Fruit fly (Drosophila melanogaster) whole organism, adult: ENCODE measurements around the gene CG42780.

Source experiments
- CG11617 ChIP-seq: fragments of 200-800 bp; sonication (Bioruptor generic); optimal IDR thresholded peaks from 2 replicates; lab custom pipeline; 2017; ENCODE audit warnings: mild to moderate bottlenecking, missing biosample characterization, missing genetic modification reagents, missing genetic modification characterization
- CG12768 ChIP-seq: fragments of 200-800 bp; sonication (Bioruptor generic); optimal IDR thresholded peaks from 2 replicates; lab custom pipeline; 2017; ENCODE audit warnings: missing biosample characterization, missing genetic modification characterization, mild to moderate bottlenecking, moderate library complexity, missing genetic modification reagents
- CG14711 ChIP-seq: fragments of 200-800 bp; sonication (Bioruptor generic); optimal IDR thresholded peaks from 2 replicates; lab custom pipeline; 2018; ENCODE audit warnings: missing biosample characterization, mild to moderate bottlenecking, missing genetic modification characterization, moderate library complexity
- CG1620 ChIP-seq: fragments of 200-800 bp; sonication (Bioruptor generic); optimal IDR thresholded peaks from 2 replicates; lab custom pipeline; 2016; ENCODE audit warnings: missing biosample characterization, missing genetic modification characterization
- CG33017 ChIP-seq: fragments of 200-800 bp; sonication (Bioruptor generic); optimal IDR thresholded peaks from 2 replicates; lab custom pipeline; 2018; ENCODE audit warnings: missing biosample characterization, mild to moderate bottlenecking, missing genetic modification characterization, moderate library complexity
- CG5204 ChIP-seq: fragments of 200-800 bp; sonication (Bioruptor generic); optimal IDR thresholded peaks from 2 replicates; lab custom pipeline; 2016; ENCODE audit warnings: missing biosample characterization, missing genetic modification characterization
- CG7045 ChIP-seq: fragments of 200-800 bp; sonication (Bioruptor generic); optimal IDR thresholded peaks from 2 replicates; lab custom pipeline; 2017; ENCODE audit warnings: missing biosample characterization, mild to moderate bottlenecking, missing genetic modification characterization
- CG7101 ChIP-seq: fragments of 200-800 bp; sonication (Bioruptor generic); optimal IDR thresholded peaks from 2 replicates; lab custom pipeline; 2018; ENCODE audit warnings: missing biosample characterization, mild to moderate bottlenecking, missing genetic modification characterization, moderate library complexity
- Clk ChIP-seq: fragments of 200-800 bp; sonication (Bioruptor generic); optimal IDR thresholded peaks from 2 replicates; lab custom pipeline; 2017; ENCODE audit warnings: missing biosample characterization, missing genetic modification characterization
- Crg-1 ChIP-seq: fragments of 200-800 bp; sonication (Bioruptor generic); optimal IDR thresholded peaks from 2 replicates; lab custom pipeline; 2016; ENCODE audit warnings: missing biosample characterization, missing genetic modification characterization
- Hr96 ChIP-seq: fragments of 200-800 bp; sonication (Bioruptor generic); optimal IDR thresholded peaks from 2 replicates; lab custom pipeline; 2016; ENCODE audit warnings: missing biosample characterization, missing genetic modification characterization
- Mnt ChIP-seq: fragments of 200-800 bp; sonication (Bioruptor generic); optimal IDR thresholded peaks from 2 replicates; lab custom pipeline; 2016; ENCODE audit warnings: missing biosample characterization, mild to moderate bottlenecking, missing genetic modification characterization
- bab1 ChIP-seq: fragments of 200-800 bp; sonication (Bioruptor generic); optimal IDR thresholded peaks from 3 replicates; lab custom pipeline; 2019; ENCODE audit warnings: missing biosample characterization, mild to moderate bottlenecking, missing genetic modification characterization, moderate library complexity
- cic ChIP-seq: fragments of 200-800 bp; sonication (Bioruptor generic); optimal IDR thresholded peaks from 2 replicates; lab custom pipeline; 2017; ENCODE audit warnings: missing biosample characterization, mild to moderate bottlenecking, missing genetic modification characterization, moderate library complexity
- cnc ChIP-seq, 2 experiments: fragments of >200 bp; optimal IDR thresholded peaks; 2 replicates each; lab custom pipeline; 2017
- kay ChIP-seq: fragments of 200-800 bp; sonication (Bioruptor generic); peaks from one replicate; lab custom pipeline; 2016; ENCODE audit warnings: missing biosample characterization, missing genetic modification characterization, borderline replicate concordance
- ovo ChIP-seq: fragments of 200-800 bp; sonication (Bioruptor generic); optimal IDR thresholded peaks from 2 replicates; lab custom pipeline; 2016; ENCODE audit warnings: missing biosample characterization, missing genetic modification characterization
- pad ChIP-seq: fragments of 200-800 bp; sonication (Bioruptor generic); optimal IDR thresholded peaks from 3 replicates; lab custom pipeline; 2017; ENCODE audit warnings: missing biosample characterization, missing genetic modification characterization, mild to moderate bottlenecking, moderate library complexity, missing genetic modification reagents
- tj ChIP-seq: fragments of 200-800 bp; sonication (Bioruptor generic); optimal IDR thresholded peaks from 3 replicates; lab custom pipeline; 2017; ENCODE audit warnings: missing biosample characterization, mild to moderate bottlenecking, missing genetic modification characterization, moderate library complexity
- toe ChIP-seq: fragments of 200-800 bp; sonication (Bioruptor generic); optimal IDR thresholded peaks from 2 replicates; lab custom pipeline; 2016; ENCODE audit warnings: missing biosample characterization, missing genetic modification characterization

The CG42780 gene

DNA sequence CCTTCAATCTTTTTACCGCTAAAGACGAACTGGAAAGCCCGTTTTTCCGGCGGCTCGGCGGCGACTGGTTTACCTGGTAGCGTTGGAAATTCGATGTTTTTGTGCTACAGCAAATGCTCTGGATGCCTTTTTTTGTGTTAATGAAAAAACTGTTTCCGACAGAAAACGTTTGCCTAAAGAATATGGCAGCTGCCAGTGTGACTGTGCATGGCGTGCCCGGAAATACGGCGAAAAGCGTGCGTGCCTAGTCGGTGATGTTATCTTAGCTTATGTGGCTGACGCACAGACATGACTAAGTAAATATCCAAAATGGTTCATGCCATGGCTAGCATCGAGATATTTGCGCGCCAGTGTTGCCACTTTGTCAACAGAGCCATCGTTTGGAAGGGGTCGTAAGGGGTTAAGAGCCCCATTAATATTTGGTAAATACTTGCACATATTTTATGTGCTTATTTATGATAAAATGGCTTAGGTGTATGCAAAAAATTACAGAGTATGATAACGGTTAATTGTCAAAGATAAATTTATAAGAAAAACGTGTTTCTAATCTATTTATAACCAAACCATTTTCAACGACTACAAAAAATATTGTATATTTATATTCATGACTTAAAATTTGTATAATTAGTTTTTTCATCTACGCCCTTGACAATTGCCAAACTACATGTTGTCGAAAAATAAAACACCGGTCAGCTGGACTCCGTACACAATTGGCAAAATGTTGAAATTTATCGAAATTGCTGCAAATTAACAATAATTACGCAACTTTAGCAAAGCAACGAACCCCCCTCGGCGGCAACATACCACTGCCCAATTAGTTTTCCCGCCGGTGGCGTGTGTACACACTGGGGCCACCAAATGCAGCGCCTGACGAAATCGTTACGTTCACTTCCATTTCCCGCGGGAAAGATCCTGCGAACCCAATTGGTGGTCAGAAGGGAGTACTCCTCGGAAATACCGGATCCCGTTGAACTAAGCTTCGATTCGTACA is 45.7 kb downstream of the CG42780 start, which contains the start of gene CG2059:
TSS of gene CG2059 (plus strand) at position 364 of the 991 bp plus-strand sequence.
- TF ChIP-seq CG14711 (tag; lab: Kevin White, UChicago) (peak; percentile 62), CG5204 (GFP tag; lab: Kevin White, UChicago) (peak; percentile 64), Mnt (GFP tag; lab: Kevin White, UChicago) (peak; percentile 30), bab1 (peak; percentile 67), CG12768 (no peak), CG11617 (GFP tag; lab: Kevin White, UChicago) (peak; percentile 66), CG7045 (GFP tag; lab: Kevin White, UChicago) (peak; percentile 18), kay (GFP tag; lab: Kevin White, UChicago) (no peak), cic (GFP tag; lab: Kevin White, UChicago) (no peak), Crg-1 (GFP tag; lab: Kevin White, UChicago) (no peak), CG1620 (GFP tag; lab: Kevin White, UChicago) (peak; percentile 69), Clk (GFP tag; lab: Kevin White, UChicago) (no peak), pad (GFP tag; lab: Kevin White, UChicago) (peak; percentile 95), Hr96 (GFP tag; lab: Kevin White, UChicago) (peak; percentile 52), tj (peak; percentile 4), ovo (GFP tag; lab: Kevin White, UChicago) (peak; percentile 76), toe (peak; percentile 29), CG33017 (tag; lab: Kevin White, UChicago) (peak; percentile 54), CG7101 (tag; lab: Kevin White, UChicago) (peak; percentile 70), cnc (optimal IDR thresholded peaks at IDR 0.05; lab: Kevin White, UChicago) (peak; percentile 34 to 59)

- TF ChIP-seq CG5204 (GFP tag; lab: Kevin White, UChicago) (no peak), Crg-1 (GFP tag; lab: Kevin White, UChicago) (no peak), Mnt (GFP tag; lab: Kevin White, UChicago) (no peak), Clk (GFP tag; lab: Kevin White, UChicago) (no peak), CG7101 (tag; lab: Kevin White, UChicago) (no peak), toe (no peak), pad (GFP tag; lab: Kevin White, UChicago) (no peak)
These were observed 46.6 kb downstream of the CG42780 start for dm6 chrX:7285410-7285809.

- TF ChIP-seq cic (GFP tag; lab: Kevin White, UChicago): no peak
These were observed 47.0 kb downstream of the CG42780 start for dm6 chrX:7284964-7285363.
